Fruit fly (Drosophila melanogaster) whole organism, embryonic: Measurements from ENCODE around the gene CG14694.
A peak's percentile ranks its signal among the peaks of the same experiment; 100 is the strongest.

Experiments
- Aef1 ChIP-seq: fragments of 200-800 bp; sonication (Bioruptor generic); IDR thresholded peaks from 3 replicates; pipeline ENCODE4 v1.3.6; 2022; ENCODE audit warnings: missing biosample characterization, missing genetic modification characterization
- B-H2 ChIP-seq: fragments of 200-800 bp; sonication (Bioruptor generic); optimal IDR thresholded peaks from 2 replicates; lab custom pipeline; 2018; ENCODE audit warnings: missing biosample characterization, mild to moderate bottlenecking, missing genetic modification characterization
- Blimp-1 ChIP-seq: fragments of 200-800 bp; sonication (Bioruptor generic); optimal IDR thresholded peaks from 3 replicates; lab custom pipeline; 2018; ENCODE audit warnings: missing biosample characterization, missing genetic modification characterization, mild to moderate bottlenecking, moderate library complexity, missing genetic modification reagents
- CG10274 ChIP-seq: fragments of 200-800 bp; sonication (Bioruptor generic); optimal IDR thresholded peaks from 3 replicates; lab custom pipeline; 2017; ENCODE audit warnings: missing biosample characterization, mild to moderate bottlenecking, missing genetic modification characterization
- CG10462 ChIP-seq: fragments of 200-800 bp; sonication (Bioruptor generic); optimal IDR thresholded peaks from 2 replicates; lab custom pipeline; 2016; ENCODE audit warnings: missing biosample characterization, missing genetic modification characterization
- CG11456 ChIP-seq: fragments of 200-800 bp; sonication (Bioruptor generic); IDR thresholded peaks from 3 replicates; pipeline ENCODE4 v1.3.6; 2022; ENCODE audit warnings: missing biosample characterization, missing genetic modification characterization
- CG11695 ChIP-seq: fragments of 200-800 bp; sonication (Bioruptor generic); IDR thresholded peaks from 3 replicates; pipeline ENCODE4 v1.3.6; 2022; ENCODE audit warnings: missing biosample characterization, missing genetic modification characterization
- CG12769 ChIP-seq: fragments of 200-800 bp; sonication (Bioruptor generic); optimal IDR thresholded peaks from 2 replicates; lab custom pipeline; 2019; ENCODE audit warnings: missing biosample characterization, mild to moderate bottlenecking, missing genetic modification characterization, moderate library complexity
- CG30403 ChIP-seq: fragments of 200-800 bp; sonication (Bioruptor generic); optimal IDR thresholded peaks from 3 replicates; lab custom pipeline; 2016; ENCODE audit warnings: missing biosample characterization, missing genetic modification characterization
- CG32532 ChIP-seq: fragments of 200-800 bp; sonication (Bioruptor generic); IDR thresholded peaks from 2 replicates; pipeline ENCODE4 v1.3.6; 2022; ENCODE audit warnings: missing biosample characterization, missing genetic modification characterization
- CG32772 ChIP-seq: fragments of 200-800 bp; sonication (Bioruptor generic); IDR thresholded peaks from 2 replicates; pipeline ENCODE4 v1.3.6; 2022; ENCODE audit warnings: missing biosample characterization, missing genetic modification characterization
- CG34422 ChIP-seq: fragments of 200-800 bp; sonication (Bioruptor generic); IDR thresholded peaks from 3 replicates; pipeline ENCODE4 v1.3.6; 2022; ENCODE audit warnings: missing biosample characterization, missing genetic modification characterization
- CG6175 ChIP-seq: fragments of 200-800 bp; sonication (Bioruptor generic); IDR thresholded peaks from 3 replicates; pipeline ENCODE4 v1.3.6; 2022; ENCODE audit warnings: missing biosample characterization, missing genetic modification characterization
- CG6689 ChIP-seq: fragments of 200-800 bp; sonication (Bioruptor generic); IDR thresholded peaks from 2 replicates; pipeline ENCODE4 v1.3.6; 2022; ENCODE audit warnings: missing biosample characterization, missing genetic modification characterization
- CG7372 ChIP-seq: fragments of 200-800 bp; sonication (Bioruptor generic); IDR thresholded peaks from 2 replicates; pipeline ENCODE4 v1.3.6; 2022; ENCODE audit warnings: missing biosample characterization, missing genetic modification characterization
- CG8924 ChIP-seq: fragments of 200-800 bp; optimal IDR thresholded peaks from 3 replicates; lab custom pipeline; 2019; ENCODE audit warnings: missing biosample characterization, mild to moderate bottlenecking, missing genetic modification characterization, moderate library complexity
- CG9797 ChIP-seq: fragments of 200-800 bp; sonication (Bioruptor generic); optimal IDR thresholded peaks from 3 replicates; lab custom pipeline; 2018; ENCODE audit warnings: missing biosample characterization, mild to moderate bottlenecking, missing genetic modification characterization
- CoRest ChIP-seq: fragments of 200-800 bp; sonication (Bioruptor generic); optimal IDR thresholded peaks from 3 replicates; lab custom pipeline; 2018; ENCODE audit warnings: missing biosample characterization, mild to moderate bottlenecking, missing genetic modification characterization, moderate library complexity
- Dek ChIP-seq: fragments of 200-800 bp; sonication (Bioruptor generic); optimal IDR thresholded peaks from 3 replicates; lab custom pipeline; 2019; ENCODE audit warnings: missing biosample characterization, mild to moderate bottlenecking, missing genetic modification characterization, moderate library complexity
- Dll ChIP-seq: fragments of 200-800 bp; sonication (Bioruptor generic); IDR thresholded peaks from 4 replicates; pipeline ENCODE4 v1.3.6; 2022; ENCODE audit warnings: missing biosample characterization, missing genetic modification characterization; ENCODE audit not compliant: partially characterized antibody
- Doc3 ChIP-seq: fragments of 200-800 bp; sonication (Bioruptor generic); IDR thresholded peaks from 3 replicates; pipeline ENCODE4 v1.3.6; 2022; ENCODE audit warnings: missing biosample characterization, missing genetic modification characterization; ENCODE audit not compliant: partially characterized antibody
- Dref ChIP-seq: fragments of 200-800 bp; sonication (Bioruptor generic); IDR thresholded peaks from 2 replicates; pipeline ENCODE4 v1.3.6; 2022; ENCODE audit warnings: missing biosample characterization, missing genetic modification characterization
- E2f1 ChIP-seq: fragments of 200-800 bp; sonication (Bioruptor generic); IDR thresholded peaks from 2 replicates; pipeline ENCODE4 v1.3.6; 2022; ENCODE audit warnings: missing biosample characterization, missing genetic modification characterization
- ERR ChIP-seq: fragments of 200-800 bp; sonication (Bioruptor generic); optimal IDR thresholded peaks from 2 replicates; lab custom pipeline; 2016; ENCODE audit warnings: missing biosample characterization, missing genetic modification characterization
- HmgD ChIP-seq: fragments of 200-800 bp; sonication (Bioruptor generic); optimal IDR thresholded peaks from 3 replicates; lab custom pipeline; 2016; ENCODE audit warnings: missing biosample characterization, missing genetic modification characterization
- Max ChIP-seq: fragments of 200-800 bp; sonication (Bioruptor generic); optimal IDR thresholded peaks from 2 replicates; lab custom pipeline; 2016; ENCODE audit warnings: missing biosample characterization, mild to moderate bottlenecking, missing genetic modification characterization
- Nf-YB ChIP-seq: fragments of 200-800 bp; sonication (Bioruptor generic); optimal IDR thresholded peaks from 3 replicates; lab custom pipeline; 2019; ENCODE audit warnings: missing biosample characterization, mild to moderate bottlenecking, missing genetic modification characterization, moderate library complexity
- NfI ChIP-seq: fragments of 200-800 bp; sonication (Bioruptor generic); optimal IDR thresholded peaks from 3 replicates; lab custom pipeline; 2018; ENCODE audit warnings: missing biosample characterization, mild to moderate bottlenecking, missing genetic modification characterization, moderate library complexity
- PHDP ChIP-seq: fragments of 200-800 bp; sonication (Bioruptor generic); optimal IDR thresholded peaks from 3 replicates; lab custom pipeline; 2018; ENCODE audit warnings: missing biosample characterization, mild to moderate bottlenecking, missing genetic modification characterization, moderate library complexity
- Sin3A ChIP-seq: fragments of >200 bp; optimal IDR thresholded peaks from 2 replicates; lab custom pipeline; 2018
- Trl ChIP-seq, 3 experiments: fragments of >200 bp in 2 of 3; fragments of 200-800 bp in 1 of 3; sonication (Bioruptor generic) in 1 of 3; optimal IDR thresholded peaks; 2 replicates in 1 of 3; 3 replicates in 2 of 3; lab custom pipeline; 2016 to 2017; ENCODE audit warnings: missing biosample characterization in 1 of 3, missing genetic modification characterization in 1 of 3
- ap ChIP-seq: fragments of 200-800 bp; sonication (Bioruptor generic); IDR thresholded peaks from 2 replicates; pipeline ENCODE4 v1.3.6; 2022; ENCODE audit warnings: missing biosample characterization, missing genetic modification characterization
- btn ChIP-seq: fragments of 200-800 bp; sonication (Bioruptor generic); optimal IDR thresholded peaks from 2 replicates; lab custom pipeline; 2016; ENCODE audit warnings: missing biosample characterization, missing genetic modification characterization
- cwo ChIP-seq: fragments of 200-800 bp; sonication (Bioruptor generic); optimal IDR thresholded peaks from 3 replicates; lab custom pipeline; 2017; ENCODE audit warnings: missing biosample characterization, missing genetic modification characterization, mild to moderate bottlenecking, moderate library complexity, missing genetic modification reagents
- en ChIP-seq: fragments of 200-800 bp; sonication (Bioruptor generic); optimal IDR thresholded peaks from 2 replicates; lab custom pipeline; 2016; ENCODE audit warnings: missing biosample characterization, missing genetic modification characterization
- exex ChIP-seq: fragments of 200-800 bp; sonication (Bioruptor generic); optimal IDR thresholded peaks from 4 replicates; lab custom pipeline; 2018; ENCODE audit warnings: missing biosample characterization, mild to moderate bottlenecking, missing genetic modification characterization, moderate library complexity
- fru ChIP-seq: fragments of >200 bp; optimal IDR thresholded peaks from 2 replicates; lab custom pipeline; 2017
- gcm ChIP-seq: fragments of 200-800 bp; sonication (Bioruptor generic); optimal IDR thresholded peaks from 2 replicates; lab custom pipeline; 2019; ENCODE audit warnings: missing biosample characterization, mild to moderate bottlenecking, missing genetic modification characterization, moderate library complexity
- gsb-n ChIP-seq: fragments of 200-800 bp; sonication (Bioruptor generic); optimal IDR thresholded peaks from 3 replicates; lab custom pipeline; 2018; ENCODE audit warnings: missing biosample characterization, mild to moderate bottlenecking, missing genetic modification characterization
- ind ChIP-seq: fragments of 200-800 bp; sonication (Bioruptor generic); optimal IDR thresholded peaks from 3 replicates; lab custom pipeline; 2016; ENCODE audit warnings: missing biosample characterization, missing genetic modification characterization
- kay ChIP-seq: fragments of 200-800 bp; sonication (Bioruptor generic); optimal IDR thresholded peaks from 2 replicates; lab custom pipeline; 2016; ENCODE audit warnings: missing biosample characterization, missing genetic modification characterization
- maf-S ChIP-seq: fragments of 200-800 bp; sonication (Bioruptor generic); optimal IDR thresholded peaks from 2 replicates; lab custom pipeline; 2016; ENCODE audit warnings: missing biosample characterization, missing genetic modification characterization
- sd ChIP-seq: fragments of 200-800 bp; sonication (Bioruptor generic); optimal IDR thresholded peaks from 3 replicates; lab custom pipeline; 2018; ENCODE audit warnings: missing biosample characterization, mild to moderate bottlenecking, missing genetic modification characterization, moderate library complexity
- sens ChIP-seq: fragments of 200-800 bp; sonication (Bioruptor generic); peaks from one replicate; lab custom pipeline; 2016; ENCODE audit warnings: missing biosample characterization, missing genetic modification characterization
- shn ChIP-seq: fragments of 200-800 bp; sonication (Bioruptor generic); optimal IDR thresholded peaks from 3 replicates; lab custom pipeline; 2016; ENCODE audit warnings: missing biosample characterization, missing genetic modification characterization
- ttk ChIP-seq: fragments of 200-800 bp; sonication (Bioruptor generic); IDR thresholded peaks from 2 replicates; pipeline ENCODE4 v2.1.2; 2022; ENCODE audit warnings: missing biosample characterization, missing genetic modification characterization

The CG14694 gene

DNA sequence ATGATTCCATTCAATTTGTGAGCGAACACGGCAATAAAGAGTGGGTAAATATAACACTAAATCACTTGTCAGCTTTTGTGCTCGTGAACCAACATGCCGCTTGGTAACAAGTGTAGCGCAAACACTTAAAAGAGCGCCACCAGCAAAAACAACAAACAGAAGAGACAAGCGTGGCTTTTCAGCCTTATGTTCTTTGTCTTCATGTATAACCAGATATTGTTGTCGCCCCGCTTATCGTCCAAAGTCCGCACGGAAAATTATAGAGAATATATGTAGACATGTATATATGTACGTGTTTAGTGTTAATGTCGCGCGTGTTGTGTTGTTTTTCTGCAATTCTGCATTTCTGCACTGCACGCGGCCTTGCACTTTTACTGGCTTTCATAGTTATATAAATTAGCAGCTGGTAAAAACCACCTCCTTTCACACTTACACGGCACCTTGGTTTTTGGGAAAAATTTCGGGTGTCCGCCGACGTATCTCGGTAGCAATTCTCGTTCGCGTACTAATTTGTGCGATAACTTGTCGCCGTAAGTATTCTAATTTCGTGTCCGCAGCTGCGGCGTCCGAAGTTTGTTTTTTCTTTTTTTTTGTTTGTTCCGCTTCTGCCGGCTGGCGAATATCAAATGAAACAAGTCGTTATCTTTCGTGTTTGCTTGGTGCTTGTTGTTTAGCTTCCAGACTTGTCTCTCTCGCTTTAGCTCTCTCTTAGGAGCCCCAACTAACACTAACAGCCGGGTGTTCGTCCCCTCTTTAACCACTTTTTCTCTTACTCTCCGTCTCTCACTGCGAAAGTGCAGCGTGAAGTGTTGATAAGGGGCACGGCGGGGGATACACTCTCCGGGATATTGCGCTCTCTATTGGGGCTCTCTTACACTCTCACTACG lies 29.3 kb upstream of the CG14694 start (continued):
- no peak for TF ChIP-seq kay
- TF ChIP-seq cwo (GFP tag; lab: Kevin White, UChicago), result peak; percentile 53
- TF ChIP-seq shn (GFP tag; lab: Kevin White, UChicago), result peak; percentile 37
- TF ChIP-seq PHDP, result peak; percentile 44
- TF ChIP-seq CG30403 (GFP tag; lab: Kevin White, UChicago), result peak; percentile 7
- peak; percentile 27; the same call in 1 of the 3 replicates for TF ChIP-seq Aef1 (GFP tag; lab: Robert Waterston, UW)
- peak; percentile 89 for TF ChIP-seq CG12769 (tag; lab: Kevin White, UChicago)
- peak; percentile 54; the same call in 2 of the 3 replicates for TF ChIP-seq CG11456 (GFP tag; lab: Robert Waterston, UW)
- TF ChIP-seq Dll (GFP tag; lab: Robert Waterston, UW), result peak; percentile 57; the same call in 3 of the 4 replicates
- TF ChIP-seq gcm, result no peak
- TF ChIP-seq CG11695 (GFP tag; lab: Robert Waterston, UW), result 0 out of 3 replicates have a peak, but pooled peaks have one; percentile 6
- no peak for TF ChIP-seq CoRest (tag; lab: Kevin White, UChicago)
- TF ChIP-seq ind (GFP tag; lab: Kevin White, UChicago), result peak; percentile 41
- TF ChIP-seq NfI, result peak; percentile 17
- TF ChIP-seq CG32532 (GFP tag; lab: Robert Waterston, UW), result peak; percentile 73

DNA sequence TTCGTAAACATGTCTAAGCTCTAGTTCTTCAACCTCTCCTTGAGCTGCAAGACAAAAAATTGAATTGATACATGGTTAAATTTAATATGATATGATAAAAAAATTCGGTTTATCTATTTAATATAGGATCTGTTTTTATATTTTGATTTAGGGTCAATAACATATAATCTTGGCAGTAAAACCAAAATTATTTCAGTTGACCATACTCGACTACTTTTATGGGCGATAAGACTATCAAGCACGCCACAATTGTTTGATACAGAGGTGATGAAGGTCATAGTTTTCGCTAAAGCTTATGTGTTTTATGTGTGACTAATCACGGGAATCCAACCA lies 28.7 kb upstream of the CG14694 start:
- TF ChIP-seq Trl (optimal IDR thresholded peaks at IDR 0.05; lab: Kevin White, UChicago), result peak in 1 of 2 experiments; percentile 2
- no peak for TF ChIP-seq Trl (GFP tag; optimal IDR thresholded peaks at IDR 0.05; lab: Kevin White, UChicago)
- TF ChIP-seq exex (tag; lab: Kevin White, UChicago), result peak; percentile 79
- TF ChIP-seq E2f1, result no peak
- TF ChIP-seq kay, result peak; percentile 21
- peak; percentile 67 for TF ChIP-seq ERR (GFP tag; lab: Kevin White, UChicago)
- TF ChIP-seq gsb-n (tag; lab: Kevin White, UChicago), result no peak
- no peak for TF ChIP-seq maf-S
- TF ChIP-seq B-H2 (GFP tag; lab: Kevin White, UChicago), result peak; percentile 33
- TF ChIP-seq sens (GFP tag; lab: Kevin White, UChicago), result no peak
- TF ChIP-seq sd, result peak; percentile 6
- TF ChIP-seq CG34422 (GFP tag; lab: Robert Waterston, UW), result no peak

DNA sequence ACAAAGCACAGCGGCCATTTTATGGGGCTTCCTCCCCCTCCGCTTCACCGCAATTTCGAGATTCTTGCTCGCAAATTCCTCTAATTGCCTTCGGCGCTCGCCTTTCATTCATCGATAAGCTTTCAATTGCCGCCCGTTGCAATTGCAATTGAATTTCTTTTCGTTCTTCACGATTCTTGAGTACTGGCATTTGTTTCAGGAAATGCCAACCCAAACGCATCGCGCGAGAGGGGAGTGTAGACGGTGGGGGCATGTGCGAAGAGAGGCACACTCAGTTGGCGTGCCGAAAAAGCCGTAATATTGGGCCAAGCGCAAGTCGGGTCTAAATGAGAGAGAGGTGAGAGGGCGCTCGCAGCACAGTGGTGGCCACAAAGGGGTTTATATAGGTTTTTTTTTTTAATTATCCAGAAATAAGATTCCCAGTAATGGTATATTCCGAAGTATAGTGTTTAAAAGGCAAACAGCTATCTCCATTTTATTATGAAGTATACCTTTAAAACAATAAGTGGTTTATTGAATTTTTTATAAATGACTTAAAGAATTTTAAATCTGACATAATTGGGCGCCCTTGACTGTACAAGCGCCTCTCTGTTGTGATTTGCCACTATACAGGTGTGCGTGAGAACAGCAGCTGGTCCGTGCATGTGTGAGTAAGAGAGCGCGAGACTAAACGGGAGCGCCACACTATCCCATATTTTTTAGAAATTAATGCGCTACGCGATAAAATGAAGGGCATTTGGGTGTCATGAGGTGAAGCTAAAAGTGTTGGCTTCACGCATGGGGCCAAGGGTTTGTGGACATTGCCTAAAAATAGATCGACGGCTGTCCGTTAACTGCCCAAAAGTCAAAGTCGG lies 27.1 kb upstream of the CG14694 start:
- TF ChIP-seq CG8924 (tag; lab: Kevin White, UChicago) (peak; percentile 88), btn (GFP tag; lab: Kevin White, UChicago) (peak; percentile 47), CG10462 (GFP tag; lab: Kevin White, UChicago) (peak; percentile 69), Dek (peak; percentile 86), ap (GFP tag; lab: Robert Waterston, UW) (peak; percentile 77), ttk (GFP tag; lab: Robert Waterston, UW) (peak; percentile 84), fru (lab: Kevin White, UChicago) (no peak), CG6175 (GFP tag; lab: Robert Waterston, UW) (no peak; the same call in 2 of the 3 replicates), en (GFP tag; lab: Kevin White, UChicago) (peak; percentile 74), Doc3 (GFP tag; lab: Robert Waterston, UW) (no peak), Max (GFP tag; lab: Kevin White, UChicago) (peak; percentile 81), CG7372 (peak; percentile 84), HmgD (GFP tag; lab: Kevin White, UChicago) (no peak), Blimp-1 (peak; percentile 85), CG10274 (peak; percentile 99), CG9797 (GFP tag; lab: Kevin White, UChicago) (peak; percentile 27), CG6689 (GFP tag; lab: Robert Waterston, UW) (peak; percentile 87), Dref (GFP tag; lab: Robert Waterston, UW) (no peak), NfI (peak; percentile 87), Nf-YB (GFP tag; lab: Kevin White, UChicago) (peak; percentile 85), CG32772 (GFP tag; lab: Robert Waterston, UW) (peak; percentile 85), Sin3A (lab: Kevin White, UChicago) (no peak)
